Worm (Caenorhabditis elegans) whole organism, midembryonic: ENCODE data around the gene pals-40.

Source experiments
- T22C8.4 ChIP-seq: fragments of 200-800 bp; sonication (Bioruptor generic); IDR thresholded peaks from 2 replicates; pipeline ENCODE4 v1.3.6; 2022; ENCODE audit warnings: missing genetic modification characterization, missing compliant biosample characterization
- cog-1 ChIP-seq: sonication (generic microtip); optimal IDR thresholded peaks from 2 replicates; lab custom pipeline; 2016; ENCODE audit warnings: missing genetic modification characterization, missing compliant biosample characterization
- flt-1 ChIP-seq: fragments of 200-800 bp; sonication (Bioruptor generic); IDR thresholded peaks from 2 replicates; pipeline ENCODE4 v1.3.6; 2022; ENCODE audit warnings: missing genetic modification characterization, missing compliant biosample characterization
- klf-2 ChIP-seq: fragments of 200-800 bp; sonication (Bioruptor generic); conservative IDR thresholded peaks from 2 replicates; pipeline ENCODE4 v1.3.6; 2022; ENCODE audit warnings: missing genetic modification reagents, missing genetic modification characterization, missing compliant biosample characterization
- med-1 ChIP-seq: sonication (generic microtip); optimal IDR thresholded peaks from 2 replicates; lab custom pipeline; 2017; ENCODE audit warnings: missing genetic modification characterization, mild to moderate bottlenecking, missing compliant biosample characterization, antibody characterized with exemption, missing genetic modification reagents; ENCODE audit not compliant: insufficient read depth
- ref-1 ChIP-seq: fragments of 200-800 bp; sonication (Bioruptor generic); conservative IDR thresholded peaks from 2 replicates; pipeline ENCODE4 v1.3.6; 2022; ENCODE audit warnings: missing genetic modification reagents, missing genetic modification characterization, missing compliant biosample characterization
- tab-1 ChIP-seq: fragments of 200-800 bp; sonication (Bioruptor generic); IDR thresholded peaks from 2 replicates; pipeline ENCODE4 v1.3.6; 2022; ENCODE audit warnings: missing genetic modification characterization, missing compliant biosample characterization
- ztf-29 ChIP-seq: fragments of 200-800 bp; sonication (Bioruptor generic); IDR thresholded peaks from 2 replicates; pipeline ENCODE4 v1.3.6; 2022; ENCODE audit warnings: missing genetic modification reagents, missing genetic modification characterization, missing compliant biosample characterization

- TF ChIP-seq cog-1: no peak
- no peak for TF ChIP-seq med-1 (GFP tag; lab: Kevin White, UChicago)
- no peak for TF ChIP-seq T22C8.4 (GFP tag; lab: Robert Waterston, UW)
- TF ChIP-seq klf-2 (GFP tag; lab: Robert Waterston, UW): no peak
- TF ChIP-seq flt-1 (GFP tag; lab: Robert Waterston, UW): no peak
- no peak for TF ChIP-seq ref-1 (GFP tag; lab: Robert Waterston, UW)
- TF ChIP-seq tab-1 (GFP tag; lab: Robert Waterston, UW): no peak
- no peak for TF ChIP-seq ztf-29 (GFP tag; lab: Robert Waterston, UW)
Observed at ce11 chrIII:1372563-1372962, 5.2 kb downstream of the pals-40 start.
